Fruit fly (Drosophila melanogaster) whole organism, embryonic: ENCODE results near the gene S-Lap4.
A peak's percentile ranks its signal among the peaks of the same experiment; 100 is the strongest.

Experiments used
- B-H2 ChIP-seq: fragments of 200-800 bp; sonication (Bioruptor generic); optimal IDR thresholded peaks from 2 replicates; lab custom pipeline; 2018; ENCODE audit warnings: missing biosample characterization, mild to moderate bottlenecking, missing genetic modification characterization
- CG10209 ChIP-seq: fragments of 200-800 bp; sonication (Bioruptor generic); optimal IDR thresholded peaks from 3 replicates; lab custom pipeline; 2017; ENCODE audit warnings: missing biosample characterization, mild to moderate bottlenecking, missing genetic modification characterization, missing genetic modification reagents
- CG10267 ChIP-seq: fragments of 200-800 bp; sonication (Bioruptor generic); optimal IDR thresholded peaks from 2 replicates; lab custom pipeline; 2018; ENCODE audit warnings: missing biosample characterization, mild to moderate bottlenecking, missing genetic modification characterization, moderate library complexity
- CG10431 ChIP-seq: fragments of 200-800 bp; sonication (Bioruptor generic); optimal IDR thresholded peaks from 3 replicates; lab custom pipeline; 2018; ENCODE audit warnings: missing biosample characterization, mild to moderate bottlenecking, missing genetic modification characterization
- CG13424 ChIP-seq: fragments of 200-800 bp; sonication (Bioruptor generic); optimal IDR thresholded peaks from 2 replicates; lab custom pipeline; 2019; ENCODE audit warnings: missing biosample characterization, mild to moderate bottlenecking, missing genetic modification characterization, moderate library complexity
- CG14710 ChIP-seq: fragments of 200-800 bp; sonication (Bioruptor generic); optimal IDR thresholded peaks from 3 replicates; lab custom pipeline; 2019; ENCODE audit warnings: missing biosample characterization, mild to moderate bottlenecking, missing genetic modification characterization, moderate library complexity
- CG1603 ChIP-seq: fragments of 200-800 bp; sonication (Bioruptor generic); optimal IDR thresholded peaks from 2 replicates; lab custom pipeline; 2019; ENCODE audit warnings: missing biosample characterization, mild to moderate bottlenecking, missing genetic modification characterization, moderate library complexity
- CG17361 ChIP-seq: fragments of 200-800 bp; sonication (Bioruptor generic); IDR thresholded peaks from 3 replicates; pipeline ENCODE4 v1.3.6; 2022; ENCODE audit warnings: missing biosample characterization, missing genetic modification characterization
- CG17829 ChIP-seq: fragments of 200-800 bp; optimal IDR thresholded peaks from 2 replicates; lab custom pipeline; 2019; ENCODE audit warnings: missing biosample characterization, mild to moderate bottlenecking, missing genetic modification characterization, moderate library complexity
- CG30403 ChIP-seq: fragments of 200-800 bp; sonication (Bioruptor generic); optimal IDR thresholded peaks from 3 replicates; lab custom pipeline; 2016; ENCODE audit warnings: missing biosample characterization, missing genetic modification characterization
- CG30431 ChIP-seq: fragments of 200-800 bp; sonication (Bioruptor generic); optimal IDR thresholded peaks from 2 replicates; lab custom pipeline; 2017; ENCODE audit warnings: missing biosample characterization, missing genetic modification characterization
- CG31441 ChIP-seq: fragments of 200-800 bp; sonication (Bioruptor generic); IDR thresholded peaks from 2 replicates; pipeline ENCODE4 v1.3.6; 2022; ENCODE audit warnings: missing biosample characterization, missing genetic modification characterization
- CG32767 ChIP-seq: fragments of 200-800 bp; sonication (Bioruptor generic); IDR thresholded peaks from 2 replicates; pipeline ENCODE4 v1.3.6; 2022; ENCODE audit warnings: missing biosample characterization, missing genetic modification characterization
- CG4707 ChIP-seq: fragments of 200-800 bp; sonication (Bioruptor generic); optimal IDR thresholded peaks from 2 replicates; lab custom pipeline; 2018; ENCODE audit warnings: missing biosample characterization, mild to moderate bottlenecking, missing genetic modification characterization, moderate library complexity
- CG4730 ChIP-seq: fragments of 200-800 bp; sonication (Bioruptor generic); IDR thresholded peaks from 2 replicates; pipeline ENCODE4 v1.3.6; 2022; ENCODE audit warnings: missing biosample characterization, missing genetic modification characterization
- CG4820 ChIP-seq: fragments of 200-800 bp; sonication (Bioruptor generic); optimal IDR thresholded peaks from 3 replicates; lab custom pipeline; 2016; ENCODE audit warnings: missing biosample characterization, missing genetic modification characterization
- CG6854 ChIP-seq: fragments of 200-800 bp; sonication (Bioruptor generic); optimal IDR thresholded peaks from 3 replicates; lab custom pipeline; 2017; ENCODE audit warnings: missing biosample characterization, mild to moderate bottlenecking, missing genetic modification characterization
- CG7556 ChIP-seq: fragments of 200-800 bp; sonication (Bioruptor generic); optimal IDR thresholded peaks from 2 replicates; lab custom pipeline; 2017; ENCODE audit warnings: missing biosample characterization, mild to moderate bottlenecking, missing genetic modification characterization
- Dek ChIP-seq: fragments of 200-800 bp; sonication (Bioruptor generic); optimal IDR thresholded peaks from 3 replicates; lab custom pipeline; 2019; ENCODE audit warnings: missing biosample characterization, mild to moderate bottlenecking, missing genetic modification characterization, moderate library complexity
- E2f2 ChIP-seq: fragments of 200-800 bp; sonication (Bioruptor generic); IDR thresholded peaks from 2 replicates; pipeline ENCODE4 v1.3.6; 2022; ENCODE audit warnings: missing biosample characterization, missing genetic modification characterization
- Hr78 ChIP-seq, 2 experiments: fragments of 200-800 bp in 1 of 2; fragments of >200 bp in 1 of 2; sonication (Bioruptor generic) in 1 of 2; optimal IDR thresholded peaks; 2 replicates each; lab custom pipeline; 2017 to 2019; ENCODE audit warnings: missing biosample characterization in 2 of 2, missing genetic modification characterization in 2 of 2, mild to moderate bottlenecking in 1 of 2, moderate library complexity in 1 of 2
- Med ChIP-seq: fragments of 200-800 bp; sonication (Bioruptor generic); peaks from one replicate; lab custom pipeline; 2016; ENCODE audit warnings: missing biosample characterization, missing genetic modification characterization, mild to moderate bottlenecking, inconsistent platforms, moderate library complexity
- Nf-YB ChIP-seq: fragments of 200-800 bp; sonication (Bioruptor generic); optimal IDR thresholded peaks from 3 replicates; lab custom pipeline; 2019; ENCODE audit warnings: missing biosample characterization, mild to moderate bottlenecking, missing genetic modification characterization, moderate library complexity
- Sox102F ChIP-seq: fragments of 200-800 bp; sonication (Bioruptor generic); optimal IDR thresholded peaks from 2 replicates; lab custom pipeline; 2018; ENCODE audit warnings: missing biosample characterization, mild to moderate bottlenecking, missing genetic modification characterization, moderate library complexity
- Vsx1 ChIP-seq: fragments of 200-800 bp; sonication (Bioruptor generic); optimal IDR thresholded peaks from 2 replicates; lab custom pipeline; 2017; ENCODE audit warnings: missing biosample characterization, mild to moderate bottlenecking, missing genetic modification characterization, missing genetic modification reagents
- Xrp1 ChIP-seq: fragments of 200-800 bp; sonication (Bioruptor generic); IDR thresholded peaks from 2 replicates; pipeline ENCODE4 v1.3.6; 2022; ENCODE audit warnings: missing biosample characterization, missing genetic modification characterization
- ap ChIP-seq: fragments of 200-800 bp; sonication (Bioruptor generic); IDR thresholded peaks from 2 replicates; pipeline ENCODE4 v1.3.6; 2022; ENCODE audit warnings: missing biosample characterization, missing genetic modification characterization
- ara ChIP-seq: fragments of 200-800 bp; sonication (Bioruptor generic); IDR thresholded peaks from 2 replicates; pipeline ENCODE4 v1.3.6; 2022; ENCODE audit warnings: missing biosample characterization, missing genetic modification characterization
- az2 ChIP-seq: fragments of 200-800 bp; sonication (Bioruptor generic); optimal IDR thresholded peaks from 3 replicates; lab custom pipeline; 2016; ENCODE audit warnings: missing biosample characterization, missing genetic modification characterization
- bsh ChIP-seq, 2 experiments: fragments of 200-800 bp; sonication (Bioruptor generic); optimal IDR thresholded peaks; 2 replicates each; lab custom pipeline; 2017 to 2018; ENCODE audit warnings: mild to moderate bottlenecking in 2 of 2, missing biosample characterization in 2 of 2, missing genetic modification characterization in 2 of 2, moderate library complexity in 1 of 2
- dmrt99B ChIP-seq: fragments of 200-800 bp; sonication (Bioruptor generic); optimal IDR thresholded peaks from 2 replicates; lab custom pipeline; 2018; ENCODE audit warnings: missing biosample characterization, mild to moderate bottlenecking, missing genetic modification characterization, moderate library complexity
- dpn ChIP-seq, 2 experiments: fragments of 200-800 bp; sonication (Bioruptor generic); optimal IDR thresholded peaks; 3 replicates each; lab custom pipeline; 2016; ENCODE audit warnings: missing biosample characterization in 2 of 2, missing genetic modification characterization in 2 of 2
- esg ChIP-seq: fragments of 200-800 bp; sonication (Bioruptor generic); conservative IDR thresholded peaks from 2 replicates; pipeline ENCODE4 v1.3.6; 2022; ENCODE audit warnings: missing biosample characterization, missing genetic modification characterization
- eve ChIP-seq, 2 experiments: fragments of >200 bp; optimal IDR thresholded peaks; 2 replicates each; lab custom pipeline; 2017; ENCODE audit warnings: missing biosample characterization in 2 of 2, missing genetic modification characterization in 2 of 2
- fd96Cb ChIP-seq: fragments of 200-800 bp; sonication (Bioruptor generic); optimal IDR thresholded peaks from 2 replicates; lab custom pipeline; 2018; ENCODE audit warnings: missing biosample characterization, mild to moderate bottlenecking, missing genetic modification characterization, moderate library complexity
- grau ChIP-seq: fragments of 200-800 bp; optimal IDR thresholded peaks from 3 replicates; lab custom pipeline; 2019; ENCODE audit warnings: missing biosample characterization, mild to moderate bottlenecking, missing genetic modification characterization, moderate library complexity
- gsb-n ChIP-seq: fragments of 200-800 bp; sonication (Bioruptor generic); optimal IDR thresholded peaks from 3 replicates; lab custom pipeline; 2018; ENCODE audit warnings: missing biosample characterization, mild to moderate bottlenecking, missing genetic modification characterization
- ind ChIP-seq: fragments of 200-800 bp; sonication (Bioruptor generic); optimal IDR thresholded peaks from 3 replicates; lab custom pipeline; 2016; ENCODE audit warnings: missing biosample characterization, missing genetic modification characterization
- ken ChIP-seq: fragments of 200-800 bp; sonication (Bioruptor generic); IDR thresholded peaks from 3 replicates; pipeline ENCODE4 v1.3.6; 2022; ENCODE audit warnings: missing biosample characterization, missing genetic modification characterization
- lab ChIP-seq: fragments of 200-800 bp; sonication (Bioruptor generic); optimal IDR thresholded peaks from 3 replicates; lab custom pipeline; 2017; ENCODE audit warnings: missing biosample characterization, missing genetic modification characterization, mild to moderate bottlenecking, moderate library complexity, missing genetic modification reagents
- nerfin-1 ChIP-seq: fragments of 200-800 bp; sonication (Bioruptor generic); optimal IDR thresholded peaks from 3 replicates; lab custom pipeline; 2019; ENCODE audit warnings: missing biosample characterization, mild to moderate bottlenecking, missing genetic modification characterization, moderate library complexity
- phol ChIP-seq: fragments of 200-800 bp; sonication (Bioruptor generic); optimal IDR thresholded peaks from 3 replicates; lab custom pipeline; 2018; ENCODE audit warnings: missing biosample characterization, mild to moderate bottlenecking, missing genetic modification characterization, moderate library complexity
- row ChIP-seq: fragments of 200-800 bp; sonication (Bioruptor generic); IDR thresholded peaks from 3 replicates; pipeline ENCODE4 v1.3.6; 2022; ENCODE audit warnings: missing biosample characterization, missing genetic modification characterization
- sens ChIP-seq: fragments of 200-800 bp; sonication (Bioruptor generic); peaks from one replicate; lab custom pipeline; 2016; ENCODE audit warnings: missing biosample characterization, missing genetic modification characterization
- sisA ChIP-seq: fragments of 200-800 bp; sonication (Bioruptor generic); IDR thresholded peaks from 2 replicates; pipeline ENCODE4 v1.3.6; 2022; ENCODE audit warnings: missing biosample characterization, missing genetic modification characterization
- stc ChIP-seq: fragments of 200-800 bp; sonication (Bioruptor generic); IDR thresholded peaks from 2 replicates; pipeline ENCODE4 v1.3.6; 2022; ENCODE audit warnings: missing biosample characterization, missing genetic modification characterization
- tup ChIP-seq: fragments of 200-800 bp; sonication (Bioruptor generic); optimal IDR thresholded peaks from 2 replicates; lab custom pipeline; 2016; ENCODE audit warnings: missing biosample characterization, mild to moderate bottlenecking, missing genetic modification characterization, moderate library complexity
- tx ChIP-seq: fragments of 200-800 bp; sonication (Bioruptor generic); optimal IDR thresholded peaks from 2 replicates; lab custom pipeline; 2016; ENCODE audit warnings: missing biosample characterization, missing genetic modification characterization
- unpg ChIP-seq: fragments of 200-800 bp; sonication (Bioruptor generic); optimal IDR thresholded peaks from 3 replicates; lab custom pipeline; 2018; ENCODE audit warnings: missing biosample characterization, mild to moderate bottlenecking, missing genetic modification characterization, moderate library complexity
- wdn ChIP-seq: fragments of 200-800 bp; sonication (Bioruptor generic); IDR thresholded peaks from 2 replicates; pipeline ENCODE4 v1.3.6; 2022; ENCODE audit warnings: missing biosample characterization, missing genetic modification characterization

Gene S-Lap4

DNA sequence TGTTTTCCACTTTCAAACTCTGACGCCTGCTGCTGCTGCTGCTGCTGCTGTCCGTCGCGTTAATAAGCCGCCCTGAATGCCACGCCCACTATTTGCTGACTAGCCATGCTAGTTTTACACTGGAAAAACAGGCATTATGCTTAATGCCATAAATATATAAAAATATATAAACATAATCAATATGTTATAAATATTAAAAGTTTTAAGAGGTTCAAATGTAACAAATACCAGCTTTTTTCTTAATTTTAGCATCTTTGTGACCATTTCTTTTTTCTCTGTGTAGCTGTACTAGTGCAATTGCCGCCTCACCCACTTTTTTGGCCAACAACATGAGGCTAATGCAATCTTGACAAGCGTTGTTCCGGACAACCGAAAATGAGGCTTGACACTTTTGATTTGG, 24.2 kb downstream of the S-Lap4 start (continued):
- peak; percentile 36 for TF ChIP-seq gsb-n (tag; lab: Kevin White, UChicago)
- no peak for TF ChIP-seq Hr78 (GFP tag; optimal IDR thresholded peaks at IDR 0.05; lab: Kevin White, UChicago)
- TF ChIP-seq phol (tag; lab: Kevin White, UChicago) = peak; percentile 57
- TF ChIP-seq E2f2 (GFP tag; lab: Robert Waterston, UW) = peak; percentile 30; the same call in 1 of the 2 replicates
- TF ChIP-seq tx = no peak
- peak; percentile 48 for TF ChIP-seq CG7556 (GFP tag; lab: Kevin White, UChicago)
- TF ChIP-seq CG17361 (GFP tag; lab: Robert Waterston, UW) = peak; percentile 67
- TF ChIP-seq az2 = peak; percentile 15
- peak in 1 of 2 experiments; percentile 34 for TF ChIP-seq dpn (GFP tag; optimal IDR thresholded peaks at IDR 0.05; lab: Kevin White, UChicago)
- peak; percentile 35 for TF ChIP-seq CG30431 (GFP tag; lab: Kevin White, UChicago)
- TF ChIP-seq eve (GFP tag; optimal IDR thresholded peaks at IDR 0.05; lab: Kevin White, UChicago) = peak in 1 of 2 experiments; percentile 53
- TF ChIP-seq lab (GFP tag; lab: Kevin White, UChicago) = peak; percentile 48
- TF ChIP-seq CG4730 (GFP tag; lab: Robert Waterston, UW) = peak; percentile 14; the same call in 1 of the 2 replicates
- TF ChIP-seq CG6854 (GFP tag; lab: Kevin White, UChicago) = peak; percentile 24
- TF ChIP-seq dmrt99B (tag; lab: Kevin White, UChicago) = peak; percentile 59
- peak; percentile 71 for TF ChIP-seq Xrp1 (GFP tag; lab: Robert Waterston, UW)
- TF ChIP-seq grau (tag; lab: Kevin White, UChicago) = peak; percentile 33
- TF ChIP-seq CG32767 = peak; percentile 21; the same call in 1 of the 2 replicates
- peak; percentile 77 for TF ChIP-seq CG31441 (GFP tag; lab: Robert Waterston, UW)
- peak; percentile 37; the same call in 1 of the 2 replicates for TF ChIP-seq esg (GFP tag; lab: Robert Waterston, UW)
- TF ChIP-seq Nf-YB (GFP tag; lab: Kevin White, UChicago) = peak; percentile 9
- TF ChIP-seq Sox102F (GFP tag; lab: Kevin White, UChicago) = peak; percentile 41
- no peak for TF ChIP-seq CG10431 (GFP tag; lab: Kevin White, UChicago)
- peak; percentile 26 for TF ChIP-seq CG13424
- TF ChIP-seq Dek (tag; lab: Kevin White, UChicago) = no peak
- TF ChIP-seq CG10267 = peak; percentile 42
- TF ChIP-seq ara (GFP tag; lab: Robert Waterston, UW) = peak; percentile 40; the same call in 1 of the 2 replicates
- TF ChIP-seq ap (GFP tag; lab: Robert Waterston, UW) = peak; percentile 26; the same call in 1 of the 2 replicates
- TF ChIP-seq stc = 0 out of 2 replicates have a peak, but pooled peaks have one; percentile 44
- TF ChIP-seq fd96Cb (tag; lab: Kevin White, UChicago) = peak; percentile 39
- peak; percentile 49 for TF ChIP-seq unpg
- TF ChIP-seq bsh (GFP tag; optimal IDR thresholded peaks at IDR 0.05; lab: Kevin White, UChicago) = peak in 1 of 2 experiments; percentile 60
- TF ChIP-seq B-H2 (GFP tag; lab: Kevin White, UChicago) = no peak
- peak; percentile 16 for TF ChIP-seq ind (GFP tag; lab: Kevin White, UChicago)
- peak; percentile 6 for TF ChIP-seq nerfin-1 (tag; lab: Kevin White, UChicago)
- peak; percentile 43 for TF ChIP-seq sens (GFP tag; lab: Kevin White, UChicago)
- no peak for TF ChIP-seq wdn (GFP tag; lab: Robert Waterston, UW)
- TF ChIP-seq row (GFP tag; lab: Robert Waterston, UW) = peak; percentile 51; the same call in 2 of the 3 replicates
- TF ChIP-seq sisA (GFP tag; lab: Robert Waterston, UW) = 0 out of 2 replicates have a peak, but pooled peaks have one; percentile 15
- TF ChIP-seq Med (GFP tag; lab: Kevin White, UChicago) = peak; percentile 68
- peak; percentile 44 for TF ChIP-seq CG14710
- TF ChIP-seq tup (GFP tag; lab: Kevin White, UChicago) = no peak
- TF ChIP-seq CG17829 (tag; lab: Kevin White, UChicago) = peak; percentile 59
- TF ChIP-seq CG1603 (tag; lab: Kevin White, UChicago) = no peak
- TF ChIP-seq CG10209 (GFP tag; lab: Kevin White, UChicago) = peak; percentile 31
- TF ChIP-seq ken = no peak; the same call in 2 of the 3 replicates
- no peak for TF ChIP-seq CG4707 (GFP tag; lab: Kevin White, UChicago)
- no peak for TF ChIP-seq CG4820 (GFP tag; lab: Kevin White, UChicago)
- TF ChIP-seq Vsx1 (GFP tag; lab: Kevin White, UChicago) = peak; percentile 15
- TF ChIP-seq CG30403 (GFP tag; lab: Kevin White, UChicago) = peak; percentile 47
